Fruit fly (Drosophila melanogaster): Measurements from ENCODE around the gene Eip78C.

Eip78C gene

dm6 chr3L:21200587-21200986 is 25.8 kb upstream of the Eip78C start (continued):
- TF ChIP-seq Med (GFP tag): peak; percentile 29
- 0 out of 2 replicates have a peak, but pooled peaks have one; percentile 33 for TF ChIP-seq crol (GFP tag; IDR thresholded peaks at IDR 0.05)
- TF ChIP-seq Dfd (GFP tag; optimal IDR thresholded peaks at IDR 0.05): no peak
- TF ChIP-seq zf30C (GFP tag; optimal IDR thresholded peaks at IDR 0.05): no peak
- 0 out of 3 replicates have a peak, but pooled peaks have one; percentile 55 for TF ChIP-seq gce (GFP tag; IDR thresholded peaks at IDR 0.05)
- peak; percentile 22 for TF ChIP-seq CG11504 (tag; optimal IDR thresholded peaks at IDR 0.05)
- 0 out of 2 replicates have a peak, but pooled peaks have one; percentile 8 for TF ChIP-seq Nf-YA (GFP tag; IDR thresholded peaks at IDR 0.05)
- TF ChIP-seq ttk (GFP tag; IDR thresholded peaks at IDR 0.05): peak; percentile 53; the same call in 1 of the 2 replicates
- 0 out of 2 replicates have a peak, but pooled peaks have one; percentile 38 for TF ChIP-seq Xrp1 (GFP tag; IDR thresholded peaks at IDR 0.05)
- TF ChIP-seq toy (GFP tag; IDR thresholded peaks at IDR 0.05): 0 out of 2 replicates have a peak, but pooled peaks have one; percentile 9
- TF ChIP-seq HmgZ (tag; optimal IDR thresholded peaks at IDR 0.05): no peak
- TF ChIP-seq Meics (GFP tag; optimal IDR thresholded peaks at IDR 0.05): no peak
- no peak for TF ChIP-seq Kr (GFP tag; optimal IDR thresholded peaks at IDR 0.05)
- no peak for TF ChIP-seq CG4328 (GFP tag; optimal IDR thresholded peaks at IDR 0.05)
- no peak for TF ChIP-seq chif (GFP tag; optimal IDR thresholded peaks at IDR 0.05)
- TF ChIP-seq NfI (GFP tag; optimal IDR thresholded peaks at IDR 0.05): peak; percentile 7
- peak; percentile 10 for TF ChIP-seq CG2678 (tag; optimal IDR thresholded peaks at IDR 0.05)
- no peak for TF ChIP-seq CoRest (tag; optimal IDR thresholded peaks at IDR 0.05)
- peak in 1 of 2 experiments; percentile 25 for TF ChIP-seq Hr78 (GFP tag; optimal IDR thresholded peaks at IDR 0.05)

- no peak for TF ChIP-seq lov (optimal IDR thresholded peaks at IDR 0.05)
- no peak for TF ChIP-seq lov (GFP tag; IDR thresholded peaks at IDR 0.05)
- TF ChIP-seq MBD-R2 (GFP tag; IDR thresholded peaks at IDR 0.05): no peak
- TF ChIP-seq Optix (GFP tag; IDR thresholded peaks at IDR 0.05): 0 out of 3 replicates have a peak, but pooled peaks have one; percentile 19
- no peak for TF ChIP-seq mld (GFP tag; IDR thresholded peaks at IDR 0.05; ENCODE audit: partially characterized antibody)
- no peak for TF ChIP-seq CG14710 (tag; optimal IDR thresholded peaks at IDR 0.05)
- TF ChIP-seq CG3163 (GFP tag; optimal IDR thresholded peaks at IDR 0.05): no peak
- no peak for TF ChIP-seq CG8290 (GFP tag; optimal IDR thresholded peaks at IDR 0.05)
- peak in 1 of 2 experiments; percentile 54 for TF ChIP-seq CG8290 (tag; optimal IDR thresholded peaks at IDR 0.05)
- no peak for TF ChIP-seq odd (GFP tag; optimal IDR thresholded peaks at IDR 0.05)
- no peak for TF ChIP-seq Six4 (GFP tag; optimal IDR thresholded peaks at IDR 0.05)
- TF ChIP-seq gro (GFP tag; optimal IDR thresholded peaks at IDR 0.05): no peak
- no peak for TF ChIP-seq CG4617 (GFP tag; optimal IDR thresholded peaks at IDR 0.05; ENCODE audit: borderline replicate concordance)
- TF ChIP-seq CG1603 (tag; optimal IDR thresholded peaks at IDR 0.05): no peak
- no peak for TF ChIP-seq CG17385 (GFP tag; optimal IDR thresholded peaks at IDR 0.05)
- peak; percentile 18 for TF ChIP-seq caup (GFP tag; optimal IDR thresholded peaks at IDR 0.05; ENCODE audit: severe bottlenecking)
- TF ChIP-seq h (optimal IDR thresholded peaks at IDR 0.05): no peak
- TF ChIP-seq sd (tag; optimal IDR thresholded peaks at IDR 0.05): peak; percentile 22
- TF ChIP-seq CG2199 (GFP tag; IDR thresholded peaks at IDR 0.05): 0 out of 3 replicates have a peak, but pooled peaks have one; percentile 15
- no peak for TF ChIP-seq HmgD (GFP tag; optimal IDR thresholded peaks at IDR 0.05)
- peak; percentile 5 for TF ChIP-seq HmgZ (tag; optimal IDR thresholded peaks at IDR 0.05)
- TF ChIP-seq mirr (GFP tag; optimal IDR thresholded peaks at IDR 0.05): peak; percentile 66
- TF ChIP-seq CG5953 (GFP tag; IDR thresholded peaks at IDR 0.05): no peak
- no peak for TF ChIP-seq en (GFP tag; optimal IDR thresholded peaks at IDR 0.05)
- no peak for TF ChIP-seq vfl (GFP tag; optimal IDR thresholded peaks at IDR 0.05)
- no peak for TF ChIP-seq CG31365 (tag; optimal IDR thresholded peaks at IDR 0.05)
- no peak for TF ChIP-seq Elba2 (GFP tag; optimal IDR thresholded peaks at IDR 0.05)
- no peak for TF ChIP-seq CG4707 (GFP tag; optimal IDR thresholded peaks at IDR 0.05)
- TF ChIP-seq emc (GFP tag; optimal IDR thresholded peaks at IDR 0.05): no peak
- peak; percentile 27; the same call in 1 of the 2 replicates for TF ChIP-seq Rfx (GFP tag; IDR thresholded peaks at IDR 0.05)
- TF ChIP-seq dysf (GFP tag; IDR thresholded peaks at IDR 0.05): no peak; the same call in 2 of the 3 replicates
- peak; percentile 42 for TF ChIP-seq CG13296 (GFP tag; optimal IDR thresholded peaks at IDR 0.05)
Measured at dm6 chr3L:21201246-21201896, 25.0 kb upstream of the Eip78C start.

Measured in whole organism, embryonic.